Worm (Caenorhabditis elegans) whole organism, L4 larva: ENCODE results near the gene mdt-26.

Experiments
- F10B5.3 ChIP-seq: sonication (generic microtip); optimal IDR thresholded peaks from 2 replicates; lab custom pipeline; 2016; ENCODE audit warnings: mild to moderate bottlenecking, missing genetic modification characterization, missing compliant biosample characterization
- F44E2.7 ChIP-seq: fragments of 200-800 bp; sonication (Bioruptor generic); IDR thresholded peaks from 2 replicates; pipeline ENCODE4 v2.1.2; 2022; ENCODE audit warnings: missing genetic modification characterization, missing compliant biosample characterization
- T20F7.1 ChIP-seq: fragments of 200-800 bp; sonication (Bioruptor generic); optimal IDR thresholded peaks from 2 replicates; lab custom pipeline; 2018; ENCODE audit warnings: mild to moderate bottlenecking, missing genetic modification characterization, missing compliant biosample characterization
- T26A8.4 ChIP-seq: fragments of 200-800 bp; sonication (Bioruptor generic); IDR thresholded peaks from 2 replicates; pipeline ENCODE4 v1.3.6; 2022; ENCODE audit warnings: missing genetic modification characterization, missing compliant biosample characterization
- Y48G9A.11 ChIP-seq: fragments of 200-800 bp; sonication (Bioruptor generic); IDR thresholded peaks from 2 replicates; pipeline ENCODE4 v1.3.6; 2022; ENCODE audit warnings: missing genetic modification reagents, missing genetic modification characterization, missing compliant biosample characterization
- Y5F2A.4 ChIP-seq: fragments of 200-800 bp; sonication (Bioruptor generic); optimal IDR thresholded peaks from 2 replicates; lab custom pipeline; 2018; ENCODE audit warnings: mild to moderate bottlenecking, missing genetic modification characterization, missing compliant biosample characterization
- aly-2 ChIP-seq: sonication (generic microtip); optimal IDR thresholded peaks from 2 replicates; lab custom pipeline; 2018; ENCODE audit warnings: missing biosample characterization, missing genetic modification characterization
- ama-1 ChIP-seq: fragments of 150-350 bp; optimal IDR thresholded peaks from 2 replicates; lab custom pipeline; 2014; ENCODE audit warnings: inconsistent platforms, mixed read lengths
- arid-1 ChIP-seq: fragments of 200-800 bp; sonication (Bioruptor generic); conservative IDR thresholded peaks from 2 replicates; pipeline ENCODE4 v1.3.6; 2022; ENCODE audit warnings: missing genetic modification reagents, missing genetic modification characterization, missing compliant biosample characterization
- ceh-20 ChIP-seq: fragments of 200-800 bp; sonication (Bioruptor generic); IDR thresholded peaks from 2 replicates; pipeline ENCODE4 v1.3.6; 2022; ENCODE audit warnings: missing genetic modification reagents, missing genetic modification characterization, missing compliant biosample characterization
- ceh-32 ChIP-seq: sonication (generic microtip); optimal IDR thresholded peaks from 2 replicates; lab custom pipeline; 2016; ENCODE audit warnings: mild to moderate bottlenecking, missing genetic modification characterization, missing compliant biosample characterization; ENCODE audit not compliant: poor library complexity
- ceh-62 ChIP-seq: sonication (generic microtip); optimal IDR thresholded peaks from 2 replicates; lab custom pipeline; 2017; ENCODE audit warnings: missing biosample characterization, missing genetic modification characterization
- ces-1 ChIP-seq: fragments of 150-350 bp; sonication (generic microtip); optimal IDR thresholded peaks from 4 replicates; lab custom pipeline; 2014; ENCODE audit warnings: missing biosample characterization, missing genetic modification reagents, missing genetic modification characterization
- daf-19 ChIP-seq: fragments of 200-800 bp; sonication (Bioruptor generic); conservative IDR thresholded peaks from 2 replicates; pipeline ENCODE4 v1.3.6; 2022; ENCODE audit warnings: missing genetic modification characterization, missing compliant biosample characterization
- duxl-1 ChIP-seq: sonication (generic microtip); optimal IDR thresholded peaks from 2 replicates; lab custom pipeline; 2016; ENCODE audit warnings: mild to moderate bottlenecking, missing genetic modification characterization, moderate library complexity, missing compliant biosample characterization; ENCODE audit not compliant: poor library complexity
- dve-1 ChIP-seq: sonication (generic microtip); optimal IDR thresholded peaks from 2 replicates; lab custom pipeline; 2017; ENCODE audit warnings: antibody characterized with exemption, mild to moderate bottlenecking, missing genetic modification characterization, missing compliant biosample characterization; ENCODE audit not compliant: insufficient read depth
- fkh-10 ChIP-seq: fragments of 150-350 bp; optimal IDR thresholded peaks from 2 replicates; lab custom pipeline; 2014; ENCODE audit warnings: missing biosample characterization, missing genetic modification reagents, missing genetic modification characterization
- fos-1 ChIP-seq: fragments of 150-350 bp; optimal IDR thresholded peaks from 2 replicates; lab custom pipeline; 2014; ENCODE audit warnings: missing biosample characterization, missing genetic modification characterization
- gei-8 ChIP-seq: fragments of 200-800 bp; sonication (Bioruptor generic); optimal IDR thresholded peaks from 2 replicates; lab custom pipeline; 2018; ENCODE audit warnings: mild to moderate bottlenecking, missing genetic modification characterization, missing compliant biosample characterization
- hmg-1.1 ChIP-seq: fragments of 200-800 bp; sonication (Bioruptor generic); IDR thresholded peaks from 2 replicates; pipeline ENCODE4 v1.3.6; 2022; ENCODE audit warnings: missing genetic modification reagents, missing genetic modification characterization, missing compliant biosample characterization
- lim-7 ChIP-seq: fragments of 200-800 bp; sonication (Bioruptor generic); IDR thresholded peaks from 2 replicates; pipeline ENCODE4 v1.3.6; 2022; ENCODE audit warnings: missing genetic modification characterization, missing compliant biosample characterization
- lin-13 ChIP-seq: fragments of 150-350 bp; optimal IDR thresholded peaks from 2 replicates; lab custom pipeline; 2014; ENCODE audit warnings: missing biosample characterization, missing genetic modification reagents, missing genetic modification characterization
- lsy-2 ChIP-seq, 2 experiments: fragments of 150-350 bp in 1 of 2; sonication (generic microtip) in 1 of 2; optimal IDR thresholded peaks; 2 replicates each; lab custom pipeline; 2014 to 2017; ENCODE audit warnings: missing biosample characterization in 2 of 2, missing genetic modification characterization in 2 of 2
- madf-9 ChIP-seq: fragments of 200-800 bp; sonication (Bioruptor generic); conservative IDR thresholded peaks from 2 replicates; pipeline ENCODE4 v1.3.6; 2022; ENCODE audit warnings: missing genetic modification reagents, missing genetic modification characterization, missing compliant biosample characterization
- mep-1 ChIP-seq: fragments of 150-350 bp; sonication (generic microtip); optimal IDR thresholded peaks from 3 replicates; lab custom pipeline; 2014; ENCODE audit warnings: missing biosample characterization, missing genetic modification characterization
- mes-2 ChIP-seq: sonication (generic microtip); optimal IDR thresholded peaks from 2 replicates; lab custom pipeline; 2016; ENCODE audit warnings: missing genotype, mild to moderate bottlenecking, missing genetic modification characterization, missing compliant biosample characterization; ENCODE audit not compliant: poor library complexity, severe bottlenecking
- mxl-3 ChIP-seq: fragments of 200-800 bp; sonication (Bioruptor generic); optimal IDR thresholded peaks from 2 replicates; lab custom pipeline; 2018; ENCODE audit warnings: mild to moderate bottlenecking, missing genetic modification characterization, missing compliant biosample characterization
- nhr-102 ChIP-seq: sonication (generic microtip); optimal IDR thresholded peaks from 2 replicates; lab custom pipeline; 2016; ENCODE audit warnings: mild to moderate bottlenecking, missing genetic modification characterization, moderate library complexity, missing compliant biosample characterization
- nhr-76 ChIP-seq: fragments of 150-350 bp; optimal IDR thresholded peaks from 2 replicates; lab custom pipeline; 2014; ENCODE audit warnings: missing biosample characterization, missing genetic modification characterization
- php-3 ChIP-seq: fragments of 200-800 bp; sonication (Bioruptor generic); IDR thresholded peaks from 2 replicates; pipeline ENCODE4 v1.3.6; 2022; ENCODE audit warnings: missing genetic modification reagents, missing genetic modification characterization, missing compliant biosample characterization
- rbr-2 ChIP-seq: sonication (generic microtip); optimal IDR thresholded peaks from 2 replicates; lab custom pipeline; 2016; ENCODE audit warnings: missing genotype, missing genetic modification characterization, missing compliant biosample characterization
- sdz-12 ChIP-seq: fragments of 200-800 bp; sonication (Bioruptor generic); optimal IDR thresholded peaks from 2 replicates; lab custom pipeline; 2018; ENCODE audit warnings: mild to moderate bottlenecking, missing genetic modification characterization, missing compliant biosample characterization
- set-16 ChIP-seq: fragments of 200-800 bp; sonication (Bioruptor generic); IDR thresholded peaks from 2 replicates; pipeline ENCODE4 v1.3.6; 2022; ENCODE audit warnings: missing genetic modification reagents, missing genetic modification characterization, missing compliant biosample characterization
- snpc-1.2 ChIP-seq: fragments of 200-800 bp; sonication (Bioruptor generic); IDR thresholded peaks from 2 replicates; pipeline ENCODE4 v1.3.6; 2022; ENCODE audit warnings: missing genetic modification reagents, missing genetic modification characterization, missing compliant biosample characterization
- snpc-4 ChIP-seq: fragments of 150-350 bp; optimal IDR thresholded peaks from 2 replicates; lab custom pipeline; 2014; ENCODE audit warnings: missing biosample characterization, missing genetic modification characterization
- spr-1 ChIP-seq: sonication (generic microtip); optimal IDR thresholded peaks from 2 replicates; lab custom pipeline; 2016; ENCODE audit warnings: mild to moderate bottlenecking, missing genetic modification characterization, missing compliant biosample characterization
- spr-3 ChIP-seq: fragments of 200-800 bp; sonication (Bioruptor generic); optimal IDR thresholded peaks from 2 replicates; lab custom pipeline; 2018; ENCODE audit warnings: mild to moderate bottlenecking, missing genetic modification characterization, missing compliant biosample characterization
- unc-130 ChIP-seq: sonication (generic microtip); optimal IDR thresholded peaks from 2 replicates; lab custom pipeline; 2016; ENCODE audit warnings: missing genetic modification reagents, missing genetic modification characterization, missing compliant biosample characterization
- unc-39 ChIP-seq: sonication (generic microtip); optimal IDR thresholded peaks from 2 replicates; lab custom pipeline; 2017; ENCODE audit warnings: missing biosample characterization, missing genetic modification characterization
- unc-62 ChIP-seq, 3 experiments: fragments of 150-350 bp in 1 of 3; sonication (generic microtip); optimal IDR thresholded peaks in 2 of 3; peaks in 1 of 3; 1 replicate in 1 of 3; 2 replicates in 2 of 3; lab custom pipeline; 2014 to 2017; ENCODE audit warnings: missing biosample characterization in 3 of 3, missing genetic modification characterization in 3 of 3, missing genetic modification reagents in 3 of 3, missing genotype in 1 of 3
- vab-7 ChIP-seq: fragments of 200-800 bp; sonication (Bioruptor generic); IDR thresholded peaks from 2 replicates; pipeline ENCODE4 v1.3.6; 2022; ENCODE audit warnings: missing genetic modification reagents, missing genetic modification characterization, missing compliant biosample characterization
- zag-1 ChIP-seq: fragments of 150-350 bp; optimal IDR thresholded peaks from 2 replicates; lab custom pipeline; 2014; ENCODE audit warnings: missing biosample characterization, missing genetic modification characterization
- zip-2 ChIP-seq: fragments of 150-350 bp; optimal IDR thresholded peaks from 2 replicates; lab custom pipeline; 2014; ENCODE audit warnings: missing biosample characterization, missing genetic modification characterization

mdt-26 gene

DNA sequence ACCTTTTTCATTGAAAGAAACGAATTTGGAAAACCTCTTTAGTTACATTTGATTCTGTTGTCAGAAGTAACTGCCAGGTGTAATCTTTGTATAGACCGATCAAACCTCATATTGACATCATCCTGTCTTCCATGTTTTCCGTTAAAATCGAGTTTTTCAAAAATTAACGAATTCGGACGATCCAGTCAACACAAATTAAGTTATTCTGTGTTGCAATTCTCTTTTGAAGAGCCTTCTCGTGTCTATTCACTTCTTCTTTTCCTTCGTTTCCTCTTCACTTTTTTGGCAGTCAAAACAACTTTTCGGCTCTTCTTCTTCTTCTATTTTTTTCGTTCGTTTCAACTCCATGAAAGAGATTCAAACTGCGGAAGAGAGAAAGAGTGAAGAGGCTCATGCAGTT, 47.2 kb downstream of the mdt-26 start (continued):
- no peak for TF ChIP-seq T26A8.4 (GFP tag; lab: Robert Waterston, UW)
- no peak for TF ChIP-seq snpc-4 (tag; lab: Kevin White, UChicago)
- no peak for TF ChIP-seq duxl-1
- peak; percentile 18 for TF ChIP-seq rbr-2 (tag; lab: Kevin White, UChicago)
- TF ChIP-seq Y5F2A.4 (GFP tag; lab: Kevin White, UChicago): no peak
- TF ChIP-seq F44E2.7 (GFP tag; lab: Robert Waterston, UW): no peak
- peak in 1 of 2 experiments; percentile 85 for TF ChIP-seq unc-62 (GFP tag; optimal IDR thresholded peaks at IDR 0.05 in 1 of 2; lab: Kevin White, UChicago)
- no peak for TF ChIP-seq unc-62 (tag; optimal IDR thresholded peaks at IDR 0.05; lab: Kevin White, UChicago)
- TF ChIP-seq snpc-1.2 (GFP tag; lab: Robert Waterston, UW): no peak
- peak; percentile 82 for TF ChIP-seq fkh-10 (GFP tag; lab: Kevin White, UChicago)
- TF ChIP-seq madf-9 (GFP tag; lab: Robert Waterston, UW): no peak

DNA sequence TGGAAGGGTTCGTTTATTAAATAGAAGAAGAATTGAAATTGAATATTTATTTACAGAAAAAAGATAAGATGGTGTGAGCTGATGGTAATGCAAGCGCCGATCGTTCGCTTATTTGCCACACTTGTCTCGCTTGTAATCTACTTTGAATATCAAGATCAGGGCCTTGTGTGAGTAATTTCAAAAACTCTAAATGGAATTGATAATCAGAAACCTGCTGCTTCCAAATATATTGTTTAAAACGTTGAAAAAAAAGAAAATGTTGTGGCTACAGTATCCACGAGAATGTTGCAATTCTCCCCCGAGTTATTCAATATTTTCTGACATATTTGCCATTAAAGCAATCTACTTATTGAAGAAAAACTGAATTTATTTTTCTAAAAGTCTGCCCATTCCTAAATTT, 49.9 kb downstream of the mdt-26 start:
- TF ChIP-seq snpc-4 (tag; lab: Kevin White, UChicago): no peak
- TF ChIP-seq unc-62 (GFP tag; optimal IDR thresholded peaks at IDR 0.05 in 1 of 2; lab: Kevin White, UChicago): peak in 1 of 2 experiments; percentile 53
- no peak for TF ChIP-seq unc-62 (tag; optimal IDR thresholded peaks at IDR 0.05; lab: Kevin White, UChicago)
- no peak for TF ChIP-seq F44E2.7 (GFP tag; lab: Robert Waterston, UW)

DNA sequence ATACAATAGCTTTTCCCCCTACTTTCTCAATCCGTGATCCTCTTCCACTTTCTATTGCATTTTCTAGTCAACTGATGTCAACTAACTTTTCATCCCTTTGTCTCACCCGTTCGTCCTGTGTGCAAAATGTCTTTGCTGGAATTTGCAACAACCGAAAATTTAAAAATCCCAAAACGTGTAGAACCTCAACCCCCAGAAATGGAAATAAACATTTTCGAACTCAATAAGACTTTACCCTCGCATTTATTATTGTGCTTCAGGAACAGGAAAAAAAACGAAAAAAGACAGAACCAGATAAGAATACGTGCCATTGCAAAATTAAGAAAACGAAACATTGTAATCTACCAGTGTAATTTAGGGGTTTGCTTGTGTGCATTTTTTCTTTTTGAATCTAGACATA, 51.1 kb downstream of the mdt-26 start:
- peak; percentile 5 for TF ChIP-seq mep-1 (tag; lab: Kevin White, UChicago)
- 0 out of 2 replicates have a peak, but pooled peaks have one; percentile 25 for TF ChIP-seq php-3 (GFP tag; lab: Robert Waterston, UW)
- TF ChIP-seq Y48G9A.11 (GFP tag; lab: Robert Waterston, UW): peak; percentile 26; the same call in 1 of the 2 replicates
- TF ChIP-seq unc-130: no peak
- no peak for TF ChIP-seq ces-1 (GFP tag; lab: Kevin White, UChicago)
- peak; percentile 81 for TF ChIP-seq ama-1 (lab: Kevin White, UChicago)
- 0 out of 2 replicates have a peak, but pooled peaks have one; percentile 8 for TF ChIP-seq snpc-1.2 (GFP tag; lab: Robert Waterston, UW)
- TF ChIP-seq sdz-12 (GFP tag; lab: Kevin White, UChicago): no peak
- peak; percentile 34 for TF ChIP-seq spr-1 (tag; lab: Kevin White, UChicago)
- no peak for TF ChIP-seq snpc-4 (tag; lab: Kevin White, UChicago)
- TF ChIP-seq nhr-102 (tag; lab: Kevin White, UChicago): no peak
- 0 out of 2 replicates have a peak, but pooled peaks have one; percentile 20 for TF ChIP-seq arid-1
- TF ChIP-seq T20F7.1 (GFP tag; lab: Kevin White, UChicago): peak; percentile 30
- no peak for TF ChIP-seq lim-7
- peak; percentile 4 for TF ChIP-seq mes-2 (tag; lab: Kevin White, UChicago)
- TF ChIP-seq, all 104 proteins: peak for 9

DNA sequence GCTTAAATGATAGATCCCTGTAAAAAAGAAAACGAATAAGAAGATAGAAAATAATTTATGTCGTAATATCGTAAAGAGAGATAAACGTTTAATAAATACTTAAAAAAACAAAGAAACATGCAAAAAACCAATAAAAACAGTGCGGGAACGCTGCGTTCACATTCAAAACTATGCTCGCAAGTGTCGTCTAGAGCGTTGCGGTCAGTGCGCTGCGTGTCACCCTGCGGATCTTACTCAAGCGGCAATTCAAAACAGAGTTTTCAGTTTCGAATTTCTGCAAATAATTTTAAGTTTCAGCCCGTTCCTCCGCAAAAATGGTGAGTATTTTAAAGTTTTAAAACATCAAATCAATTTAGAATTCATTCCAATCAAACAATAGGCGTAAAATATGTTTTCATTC, 53.8 kb downstream of the mdt-26 start, which contains the start of the genes tiar-1 and lelo-4:
Gene tiar-1 (minus strand): TSS at position 17 of the 400 bp plus-strand sequence.
Gene lelo-4 (plus strand): TSS at position 118 of the 400 bp plus-strand sequence.
- TF ChIP-seq zag-1 (tag; lab: Kevin White, UChicago) (no peak), mxl-3 (GFP tag; lab: Kevin White, UChicago) (no peak), set-16 (GFP tag; lab: Robert Waterston, UW) (no peak), lim-7 (no peak), daf-19 (GFP tag; lab: Robert Waterston, UW) (no peak), ceh-20 (GFP tag; lab: Robert Waterston, UW) (no peak), lsy-2 (tag; optimal IDR thresholded peaks at IDR 0.05; lab: Kevin White, UChicago) (peak in 1 of 2 experiments; percentile 83), lin-13 (GFP tag; lab: Kevin White, UChicago) (peak; percentile 64), zip-2 (tag; lab: Kevin White, UChicago) (no peak), ceh-62 (no peak), T20F7.1 (GFP tag; lab: Kevin White, UChicago) (no peak), spr-1 (tag; lab: Kevin White, UChicago) (no peak), unc-130 (peak; percentile 9), snpc-4 (tag; lab: Kevin White, UChicago) (no peak), vab-7 (GFP tag; lab: Robert Waterston, UW) (no peak), fos-1 (no peak), arid-1 (0 out of 2 replicates have a peak, but pooled peaks have one; percentile 27), unc-39 (tag; lab: Kevin White, UChicago) (no peak), gei-8 (GFP tag; lab: Kevin White, UChicago) (no peak), hmg-1.1 (GFP tag; lab: Robert Waterston, UW) (peak; percentile 44; the same call in 1 of the 2 replicates), F10B5.3 (tag; lab: Kevin White, UChicago) (no peak), aly-2 (no peak), ceh-32 (tag; lab: Kevin White, UChicago) (no peak), ama-1 (lab: Kevin White, UChicago) (peak; percentile 47), nhr-76 (tag; lab: Kevin White, UChicago) (no peak), spr-3 (GFP tag; lab: Kevin White, UChicago) (no peak), dve-1 (peak; percentile 58)
